Worm (Caenorhabditis elegans) whole organism, L4 larva: ENCODE results near the gene C16D9.6.

Experiments
- F37D6.2 ChIP-seq: sonication (generic microtip); optimal IDR thresholded peaks from 2 replicates; lab custom pipeline; 2016; ENCODE audit warnings: mild to moderate bottlenecking, missing genetic modification characterization, missing compliant biosample characterization
- ama-1 ChIP-seq: fragments of 150-350 bp; optimal IDR thresholded peaks from 2 replicates; lab custom pipeline; 2014; ENCODE audit warnings: inconsistent platforms, mixed read lengths
- egl-27 ChIP-seq: sonication (generic microtip); optimal IDR thresholded peaks from 3 replicates; lab custom pipeline; 2017; ENCODE audit warnings: missing biosample characterization, missing genetic modification reagents, missing genetic modification characterization
- hlh-30 ChIP-seq: sonication (generic microtip); optimal IDR thresholded peaks from 2 replicates; lab custom pipeline; 2017; ENCODE audit warnings: antibody characterized with exemption, mild to moderate bottlenecking, missing genetic modification characterization, missing compliant biosample characterization; ENCODE audit not compliant: insufficient read depth
- lsy-2 ChIP-seq, 2 experiments: fragments of 150-350 bp in 1 of 2; sonication (generic microtip) in 1 of 2; optimal IDR thresholded peaks; 2 replicates each; lab custom pipeline; 2014 to 2017; ENCODE audit warnings: missing biosample characterization in 2 of 2, missing genetic modification characterization in 2 of 2
- nhr-10 ChIP-seq: fragments of 150-350 bp; optimal IDR thresholded peaks from 2 replicates; lab custom pipeline; 2014; ENCODE audit warnings: missing biosample characterization, missing genetic modification characterization
- nhr-25 ChIP-seq: sonication (generic microtip); optimal IDR thresholded peaks from 2 replicates; lab custom pipeline; 2017; ENCODE audit warnings: missing genetic modification characterization, mild to moderate bottlenecking, missing compliant biosample characterization, antibody characterized with exemption, moderate library complexity, borderline replicate concordance; ENCODE audit not compliant: insufficient read depth
- pha-4 ChIP-seq, 2 experiments: fragments of 150-350 bp in 1 of 2; fragments of 200-800 bp in 1 of 2; sonication (Bioruptor generic) in 1 of 2; IDR thresholded peaks in 1 of 2; optimal IDR thresholded peaks in 1 of 2; 2 replicates each; pipeline versions ENCODE4 v1.3.6 to Lab custom; 2014 to 2022; ENCODE audit warnings: missing genetic modification characterization in 2 of 2, missing genetic modification reagents in 2 of 2, missing biosample characterization in 1 of 2, missing compliant biosample characterization in 1 of 2
- pqm-1 ChIP-seq: sonication (generic microtip); optimal IDR thresholded peaks from 2 replicates; lab custom pipeline; 2017; ENCODE audit warnings: missing biosample characterization, missing genetic modification characterization
- snpc-1.2 ChIP-seq: fragments of 200-800 bp; sonication (Bioruptor generic); IDR thresholded peaks from 2 replicates; pipeline ENCODE4 v1.3.6; 2022; ENCODE audit warnings: missing genetic modification reagents, missing genetic modification characterization, missing compliant biosample characterization
- unc-130 ChIP-seq: sonication (generic microtip); optimal IDR thresholded peaks from 2 replicates; lab custom pipeline; 2016; ENCODE audit warnings: missing genetic modification reagents, missing genetic modification characterization, missing compliant biosample characterization
- unc-39 ChIP-seq: sonication (generic microtip); optimal IDR thresholded peaks from 2 replicates; lab custom pipeline; 2017; ENCODE audit warnings: missing biosample characterization, missing genetic modification characterization

ce11 chrV:8259016-8259415 lies 8.9 kb upstream of the C16D9.6 start, which contains the start of gene C16D9.1:
- TF ChIP-seq nhr-25 (tag; lab: Kevin White, UChicago) (no peak), ama-1 (no peak), pha-4 (GFP tag; IDR thresholded peaks at IDR 0.05; lab: Robert Waterston, UW) (no peak), pha-4 (tag; optimal IDR thresholded peaks at IDR 0.05; lab: Kevin White, UChicago) (no peak), hlh-30 (tag; lab: Kevin White, UChicago) (no peak), egl-27 (tag; lab: Kevin White, UChicago) (no peak), nhr-10 (tag; lab: Kevin White, UChicago) (no peak), unc-39 (tag; lab: Kevin White, UChicago) (no peak), snpc-1.2 (GFP tag; lab: Robert Waterston, UW) (no peak), unc-130 (GFP tag; lab: Kevin White, UChicago) (no peak), F37D6.2 (no peak), lsy-2 (tag; optimal IDR thresholded peaks at IDR 0.05; lab: Kevin White, UChicago) (no peak), pqm-1 (tag; lab: Kevin White, UChicago) (no peak)
